Fruit fly (Drosophila melanogaster): ENCODE data around the gene rdgA.

rdgA gene

DNA sequence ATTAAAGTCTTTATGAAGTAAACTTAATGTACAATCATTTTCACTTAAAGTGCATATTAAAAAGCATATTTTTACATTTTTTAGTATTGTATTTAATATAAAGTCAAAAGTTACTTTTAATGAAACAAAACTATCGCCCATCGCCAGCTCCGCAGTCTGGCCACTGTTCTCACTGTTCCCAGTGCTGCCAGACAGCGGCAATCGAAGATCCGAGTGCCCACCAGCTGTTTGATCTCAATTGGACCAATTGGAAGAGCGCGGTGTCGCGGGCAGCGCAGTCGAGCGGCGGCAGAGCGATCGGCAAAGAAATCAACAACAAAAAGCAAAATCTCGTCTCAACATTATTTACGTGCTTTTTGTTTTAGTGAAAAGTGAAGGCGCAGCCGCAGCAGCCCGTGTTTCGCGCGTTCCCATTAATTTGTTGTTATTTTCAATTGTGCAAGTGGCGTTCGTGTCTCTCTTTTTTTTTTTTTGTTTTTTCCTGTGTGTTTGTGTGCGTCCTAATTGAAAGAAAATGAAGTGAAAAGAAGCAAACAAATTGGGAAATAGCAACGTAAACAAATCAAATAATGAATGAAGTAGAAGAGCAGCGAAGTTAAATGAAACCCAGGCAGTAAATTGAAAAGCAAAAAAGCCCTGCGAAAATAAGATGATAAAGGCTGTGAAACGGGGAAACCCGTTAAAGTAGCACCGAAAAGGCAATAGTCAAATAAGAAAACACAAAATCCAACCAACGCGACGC is at the start of gene rdgA (continued):
- TF ChIP-seq inv (GFP tag; IDR thresholded peaks at IDR 0.05; ENCODE audit: partially characterized antibody) (peak; percentile 57), CG12155 (GFP tag; optimal IDR thresholded peaks at IDR 0.05) (peak; percentile 17), CG1024 (GFP tag; IDR thresholded peaks at IDR 0.05) (0 out of 2 replicates have a peak, but pooled peaks have one; percentile 32), Dip3 (GFP tag; optimal IDR thresholded peaks at IDR 0.05) (peak; percentile 10), fd64A (GFP tag; optimal IDR thresholded peaks at IDR 0.05) (no peak), tin (GFP tag; optimal IDR thresholded peaks at IDR 0.05) (peak; percentile 8), crp (GFP tag; optimal IDR thresholded peaks at IDR 0.05) (peak; percentile 16 to 84), gem (tag; optimal IDR thresholded peaks at IDR 0.05) (peak; percentile 17)

dm6 chrX:8857098-8857724 is 49.7 kb upstream of the rdgA start:
- no peak for TF ChIP-seq CG7357 (GFP tag; IDR thresholded peaks at IDR 0.05)
- TF ChIP-seq vvl (GFP tag; IDR thresholded peaks at IDR 0.05), result peak; percentile 68
- TF ChIP-seq ham (GFP tag; IDR thresholded peaks at IDR 0.05), result no peak
- peak; percentile 29; the same call in 1 of the 2 replicates for TF ChIP-seq lmd (GFP tag; IDR thresholded peaks at IDR 0.05)
- TF ChIP-seq Dbx (GFP tag; IDR thresholded peaks at IDR 0.05), result no peak
- TF ChIP-seq Xbp1 (GFP tag; optimal IDR thresholded peaks at IDR 0.05), result no peak
- TF ChIP-seq Med (GFP tag), result peak; percentile 33
- TF ChIP-seq sqz (GFP tag; optimal IDR thresholded peaks at IDR 0.05), result peak; percentile 67
- 0 out of 2 replicates have a peak, but pooled peaks have one; percentile 8 for TF ChIP-seq slbo (GFP tag; IDR thresholded peaks at IDR 0.05)
- TF ChIP-seq CG10431 (GFP tag; optimal IDR thresholded peaks at IDR 0.05), result peak; percentile 3
- TF ChIP-seq odd (GFP tag; optimal IDR thresholded peaks at IDR 0.05), result peak; percentile 9
- peak; percentile 63 for TF ChIP-seq nmo (GFP tag; optimal IDR thresholded peaks at IDR 0.05)
- TF ChIP-seq Vsx1 (GFP tag; optimal IDR thresholded peaks at IDR 0.05), result no peak
- peak; percentile 2 for TF ChIP-seq fd64A (GFP tag; optimal IDR thresholded peaks at IDR 0.05)
- peak; percentile 41 for TF ChIP-seq CG11504 (tag; optimal IDR thresholded peaks at IDR 0.05)
- peak; percentile 57 for TF ChIP-seq sens (GFP tag)
- peak; percentile 51 for TF ChIP-seq CG7839 (tag; optimal IDR thresholded peaks at IDR 0.05)
- TF ChIP-seq kni (GFP tag; optimal IDR thresholded peaks at IDR 0.05), result peak; percentile 51
- 0 out of 3 replicates have a peak, but pooled peaks have one; percentile 12 for TF ChIP-seq zfh1 (GFP tag; IDR thresholded peaks at IDR 0.05)
- 0 out of 3 replicates have a peak, but pooled peaks have one; percentile 14 for TF ChIP-seq ci (GFP tag; IDR thresholded peaks at IDR 0.05)
- 0 out of 3 replicates have a peak, but pooled peaks have one; percentile 26 for TF ChIP-seq otp (GFP tag; IDR thresholded peaks at IDR 0.05)
- TF ChIP-seq CG15601 (tag; optimal IDR thresholded peaks at IDR 0.05), result peak; percentile 18
- TF ChIP-seq Abd-B (GFP tag; optimal IDR thresholded peaks at IDR 0.05), result peak; percentile 5
- no peak for TF ChIP-seq gcm (GFP tag; optimal IDR thresholded peaks at IDR 0.05)
- TF ChIP-seq grau (tag; optimal IDR thresholded peaks at IDR 0.05), result no peak
- TF ChIP-seq Awh (GFP tag; IDR thresholded peaks at IDR 0.05), result peak; percentile 60; the same call in 1 of the 2 replicates
- peak; percentile 46 for TF ChIP-seq Blimp-1 (GFP tag; optimal IDR thresholded peaks at IDR 0.05)
- TF ChIP-seq sna (GFP tag; IDR thresholded peaks at IDR 0.05; ENCODE audit: partially characterized antibody), result no peak
- TF ChIP-seq CG10959 (GFP tag; IDR thresholded peaks at IDR 0.05), result no peak
- TF ChIP-seq crol (GFP tag; IDR thresholded peaks at IDR 0.05), result peak; percentile 67
- peak; percentile 4 for TF ChIP-seq oc (tag; optimal IDR thresholded peaks at IDR 0.05)
- peak; percentile 54 for TF ChIP-seq dmrt99B (tag; optimal IDR thresholded peaks at IDR 0.05)
- peak; percentile 27 for TF ChIP-seq pros (GFP tag; optimal IDR thresholded peaks at IDR 0.05)
- TF ChIP-seq ATbp (GFP tag; optimal IDR thresholded peaks at IDR 0.05), result peak; percentile 40

Measured in whole organism, embryonic.